Fruit fly (Drosophila melanogaster) whole organism, embryonic: ENCODE measurements around the gene MED25.

Source experiments
- Abd-B ChIP-seq: fragments of 200-800 bp; sonication (Bioruptor generic); optimal IDR thresholded peaks from 2 replicates; lab custom pipeline; 2018; ENCODE audit warnings: missing biosample characterization, mild to moderate bottlenecking, missing genetic modification characterization, moderate library complexity
- Adf1 ChIP-seq: fragments of 200-800 bp; sonication (Bioruptor generic); IDR thresholded peaks from 2 replicates; pipeline ENCODE4 v1.3.6; 2022; ENCODE audit warnings: missing biosample characterization, missing genetic modification characterization
- Atf-2 ChIP-seq: fragments of 200-800 bp; sonication (Bioruptor generic); optimal IDR thresholded peaks from 2 replicates; lab custom pipeline; 2016; ENCODE audit warnings: missing biosample characterization, missing genetic modification characterization
- C15 ChIP-seq: fragments of 200-800 bp; sonication (Bioruptor generic); IDR thresholded peaks from 3 replicates; pipeline ENCODE4 v1.3.6; 2022; ENCODE audit warnings: missing biosample characterization, missing genetic modification characterization
- CG10366 ChIP-seq: fragments of 200-800 bp; sonication (Bioruptor generic); IDR thresholded peaks from 2 replicates; pipeline ENCODE4 v1.3.6; 2022; ENCODE audit warnings: missing biosample characterization, missing genetic modification characterization
- CG10431 ChIP-seq: fragments of 200-800 bp; sonication (Bioruptor generic); optimal IDR thresholded peaks from 3 replicates; lab custom pipeline; 2018; ENCODE audit warnings: missing biosample characterization, mild to moderate bottlenecking, missing genetic modification characterization
- CG10979 ChIP-seq: fragments of 200-800 bp; sonication (Bioruptor generic); optimal IDR thresholded peaks from 2 replicates; lab custom pipeline; 2018; ENCODE audit warnings: missing biosample characterization, mild to moderate bottlenecking, missing genetic modification characterization, moderate library complexity
- CG11456 ChIP-seq: fragments of 200-800 bp; sonication (Bioruptor generic); IDR thresholded peaks from 3 replicates; pipeline ENCODE4 v1.3.6; 2022; ENCODE audit warnings: missing biosample characterization, missing genetic modification characterization
- CG12219 ChIP-seq: fragments of 200-800 bp; sonication (Bioruptor generic); optimal IDR thresholded peaks from 3 replicates; lab custom pipeline; 2018; ENCODE audit warnings: missing biosample characterization, mild to moderate bottlenecking, missing genetic modification characterization
- CG14014 ChIP-seq: fragments of 200-800 bp; sonication (Bioruptor generic); IDR thresholded peaks from 2 replicates; pipeline ENCODE4 v1.3.6; 2022; ENCODE audit warnings: missing biosample characterization, missing genetic modification characterization
- CG14710 ChIP-seq: fragments of 200-800 bp; sonication (Bioruptor generic); optimal IDR thresholded peaks from 3 replicates; lab custom pipeline; 2019; ENCODE audit warnings: missing biosample characterization, mild to moderate bottlenecking, missing genetic modification characterization, moderate library complexity
- CG15696 ChIP-seq: fragments of 200-800 bp; sonication (Bioruptor generic); optimal IDR thresholded peaks from 2 replicates; lab custom pipeline; 2019; ENCODE audit warnings: missing biosample characterization, mild to moderate bottlenecking, missing genetic modification characterization, moderate library complexity
- CG16813 ChIP-seq: fragments of 200-800 bp; sonication (Bioruptor generic); IDR thresholded peaks from 3 replicates; pipeline ENCODE4 v1.3.6; 2022; ENCODE audit warnings: missing biosample characterization, missing genetic modification characterization; ENCODE audit not compliant: partially characterized antibody
- CG2116 ChIP-seq: fragments of 200-800 bp; sonication (Bioruptor generic); optimal IDR thresholded peaks from 3 replicates; lab custom pipeline; 2018; ENCODE audit warnings: missing biosample characterization, mild to moderate bottlenecking, missing genetic modification characterization
- CG2202 ChIP-seq: fragments of 200-800 bp; sonication (Bioruptor generic); optimal IDR thresholded peaks from 2 replicates; lab custom pipeline; 2018; ENCODE audit warnings: missing biosample characterization, mild to moderate bottlenecking, missing genetic modification characterization
- CG3407 ChIP-seq: fragments of 200-800 bp; sonication (Bioruptor generic); optimal IDR thresholded peaks from 2 replicates; lab custom pipeline; 2018; ENCODE audit warnings: missing biosample characterization, mild to moderate bottlenecking, missing genetic modification characterization
- CG3726 ChIP-seq: fragments of 200-800 bp; sonication (Bioruptor generic); IDR thresholded peaks from 3 replicates; pipeline ENCODE4, ENCODE4 v1.3.6; 2022; ENCODE audit warnings: missing biosample characterization, missing genetic modification characterization
- CG6765 ChIP-seq: fragments of 200-800 bp; sonication (Bioruptor generic); optimal IDR thresholded peaks from 3 replicates; lab custom pipeline; 2017; ENCODE audit warnings: missing biosample characterization, mild to moderate bottlenecking, missing genetic modification characterization
- CG7556 ChIP-seq: fragments of 200-800 bp; sonication (Bioruptor generic); optimal IDR thresholded peaks from 2 replicates; lab custom pipeline; 2017; ENCODE audit warnings: missing biosample characterization, mild to moderate bottlenecking, missing genetic modification characterization
- CHES-1-like ChIP-seq: fragments of 200-800 bp; sonication (Bioruptor generic); optimal IDR thresholded peaks from 2 replicates; lab custom pipeline; 2016; ENCODE audit warnings: missing biosample characterization, missing genetic modification characterization
- Dbx ChIP-seq: fragments of 200-800 bp; sonication (Bioruptor generic); IDR thresholded peaks from 3 replicates; pipeline ENCODE4 v1.3.6; 2022; ENCODE audit warnings: missing biosample characterization, missing genetic modification characterization
- Dip3 ChIP-seq: fragments of 200-800 bp; sonication (Bioruptor generic); optimal IDR thresholded peaks from 3 replicates; lab custom pipeline; 2016; ENCODE audit warnings: missing biosample characterization, missing genetic modification characterization
- MBD-R2 ChIP-seq: fragments of 200-800 bp; sonication (Bioruptor generic); IDR thresholded peaks from 2 replicates; pipeline ENCODE4 v1.3.6; 2022; ENCODE audit warnings: missing biosample characterization, missing genetic modification characterization
- NC2β ChIP-seq: fragments of 200-800 bp; sonication (Bioruptor generic); optimal IDR thresholded peaks from 2 replicates; lab custom pipeline; 2016; ENCODE audit warnings: missing biosample characterization, missing genetic modification characterization
- NfI ChIP-seq: fragments of 200-800 bp; sonication (Bioruptor generic); optimal IDR thresholded peaks from 3 replicates; lab custom pipeline; 2018; ENCODE audit warnings: missing biosample characterization, mild to moderate bottlenecking, missing genetic modification characterization, moderate library complexity
- Ptx1 ChIP-seq: fragments of 200-800 bp; sonication (Bioruptor generic); IDR thresholded peaks from 2 replicates; pipeline ENCODE4 v1.3.6; 2022; ENCODE audit warnings: missing biosample characterization, missing genetic modification characterization
- Scr ChIP-seq: fragments of 200-800 bp; sonication (Bioruptor generic); IDR thresholded peaks from 2 replicates; pipeline ENCODE4 v1.3.6; 2022; ENCODE audit warnings: missing biosample characterization, missing genetic modification characterization; ENCODE audit not compliant: partially characterized antibody
- Six4 ChIP-seq: fragments of 200-800 bp; sonication (Bioruptor generic); optimal IDR thresholded peaks from 2 replicates; lab custom pipeline; 2016; ENCODE audit warnings: missing biosample characterization, missing genetic modification characterization
- Vsx1 ChIP-seq: fragments of 200-800 bp; sonication (Bioruptor generic); optimal IDR thresholded peaks from 2 replicates; lab custom pipeline; 2017; ENCODE audit warnings: missing biosample characterization, mild to moderate bottlenecking, missing genetic modification characterization, missing genetic modification reagents
- al ChIP-seq: fragments of 200-800 bp; sonication (Bioruptor generic); IDR thresholded peaks from 2 replicates; pipeline ENCODE4 v1.3.6; 2022; ENCODE audit warnings: missing biosample characterization, missing genetic modification characterization
- aop ChIP-seq: fragments of 200-800 bp; sonication (Bioruptor generic); IDR thresholded peaks from 2 replicates; pipeline ENCODE4 v1.3.6; 2022; ENCODE audit warnings: missing biosample characterization, missing genetic modification characterization
- bcd ChIP-seq: fragments of 200-800 bp; sonication (Bioruptor generic); optimal IDR thresholded peaks from 2 replicates; lab custom pipeline; 2017; ENCODE audit warnings: missing biosample characterization, mild to moderate bottlenecking, missing genetic modification characterization
- cad ChIP-seq: fragments of >200 bp; optimal IDR thresholded peaks from 2 replicates; lab custom pipeline; 2017; ENCODE audit warnings: missing biosample characterization, missing genetic modification characterization
- croc ChIP-seq: fragments of 200-800 bp; sonication (Bioruptor generic); conservative IDR thresholded peaks from 3 replicates; pipeline ENCODE4 v1.3.6; 2022; ENCODE audit warnings: missing biosample characterization, missing genetic modification characterization
- dan ChIP-seq: fragments of 200-800 bp; sonication (Bioruptor generic); IDR thresholded peaks from 2 replicates; pipeline ENCODE4 v1.3.6; 2022; ENCODE audit warnings: missing biosample characterization, missing genetic modification characterization
- en ChIP-seq: fragments of 200-800 bp; sonication (Bioruptor generic); optimal IDR thresholded peaks from 2 replicates; lab custom pipeline; 2016; ENCODE audit warnings: missing biosample characterization, missing genetic modification characterization
- eve ChIP-seq, 2 experiments: fragments of >200 bp; optimal IDR thresholded peaks; 2 replicates each; lab custom pipeline; 2017; ENCODE audit warnings: missing biosample characterization in 2 of 2, missing genetic modification characterization in 2 of 2
- eyg ChIP-seq: fragments of 200-800 bp; sonication (Bioruptor generic); optimal IDR thresholded peaks from 3 replicates; lab custom pipeline; 2016; ENCODE audit warnings: missing biosample characterization, missing genetic modification characterization
- fd102C ChIP-seq: fragments of 200-800 bp; sonication (Bioruptor generic); optimal IDR thresholded peaks from 2 replicates; lab custom pipeline; 2018; ENCODE audit warnings: missing biosample characterization, mild to moderate bottlenecking, missing genetic modification characterization, moderate library complexity
- fru ChIP-seq: fragments of >200 bp; optimal IDR thresholded peaks from 2 replicates; lab custom pipeline; 2017
- gt ChIP-seq: fragments of 200-800 bp; sonication (Bioruptor generic); IDR thresholded peaks from 2 replicates; pipeline ENCODE4 v1.3.6; 2022; ENCODE audit warnings: missing biosample characterization, missing genetic modification characterization
- kay ChIP-seq: fragments of 200-800 bp; sonication (Bioruptor generic); optimal IDR thresholded peaks from 2 replicates; lab custom pipeline; 2016; ENCODE audit warnings: missing biosample characterization, missing genetic modification characterization
- klu ChIP-seq: fragments of 200-800 bp; sonication (Bioruptor generic); IDR thresholded peaks from 2 replicates; pipeline ENCODE4 v1.3.6; 2022; ENCODE audit warnings: missing biosample characterization, missing genetic modification characterization
- lab ChIP-seq: fragments of 200-800 bp; sonication (Bioruptor generic); optimal IDR thresholded peaks from 3 replicates; lab custom pipeline; 2017; ENCODE audit warnings: missing biosample characterization, missing genetic modification characterization, mild to moderate bottlenecking, moderate library complexity, missing genetic modification reagents
- otp ChIP-seq: fragments of 200-800 bp; sonication (Bioruptor generic); IDR thresholded peaks from 3 replicates; pipeline ENCODE4, ENCODE4 v1.3.6; 2022; ENCODE audit warnings: missing biosample characterization, missing genetic modification characterization
- repo ChIP-seq: fragments of 200-800 bp; sonication (Bioruptor generic); optimal IDR thresholded peaks from 2 replicates; lab custom pipeline; 2016; ENCODE audit warnings: missing biosample characterization, missing genetic modification characterization
- run ChIP-seq: fragments of 200-800 bp; sonication (Bioruptor generic); optimal IDR thresholded peaks from 3 replicates; lab custom pipeline; 2018; ENCODE audit warnings: missing biosample characterization, mild to moderate bottlenecking, missing genetic modification characterization
- salm ChIP-seq: fragments of 200-800 bp; sonication (Bioruptor generic); optimal IDR thresholded peaks from 2 replicates; lab custom pipeline; 2018; ENCODE audit warnings: missing biosample characterization, mild to moderate bottlenecking, missing genetic modification characterization
- sc ChIP-seq, 3 experiments: fragments of >200 bp in 2 of 3; fragments of 200-800 bp in 1 of 3; sonication (Bioruptor generic) in 1 of 3; optimal IDR thresholded peaks; 2 replicates in 2 of 3; 3 replicates in 1 of 3; lab custom pipeline; 2017; ENCODE audit warnings: mild to moderate bottlenecking in 1 of 3, missing biosample characterization in 1 of 3, missing genetic modification characterization in 1 of 3, missing genetic modification reagents in 1 of 3
- sima ChIP-seq: fragments of 200-800 bp; sonication (Bioruptor generic); optimal IDR thresholded peaks from 2 replicates; lab custom pipeline; 2016; ENCODE audit warnings: missing biosample characterization, missing genetic modification characterization
- wek ChIP-seq: fragments of 200-800 bp; sonication (Bioruptor generic); optimal IDR thresholded peaks from 3 replicates; lab custom pipeline; 2018; ENCODE audit warnings: missing biosample characterization, mild to moderate bottlenecking, missing genetic modification characterization, moderate library complexity

Gene MED25

dm6 chr3R:19999474-19999873, 9.3 kb upstream of the MED25 start (continued):
- TF ChIP-seq CG7556 (GFP tag; lab: Kevin White, UChicago) (peak; percentile 77), Scr (GFP tag; lab: Robert Waterston, UW) (no peak), CG14014 (peak; percentile 78), Dip3 (GFP tag; lab: Kevin White, UChicago) (no peak), repo (GFP tag; lab: Kevin White, UChicago) (no peak), CG10979 (peak; percentile 88), run (tag; lab: Kevin White, UChicago) (peak; percentile 69), Atf-2 (GFP tag; lab: Kevin White, UChicago) (no peak), bcd (GFP tag; lab: Kevin White, UChicago) (peak; percentile 65), CG3726 (GFP tag; lab: Robert Waterston, UW) (peak; percentile 47; the same call in 1 of the 3 replicates), CG12219 (GFP tag; lab: Kevin White, UChicago) (peak; percentile 61), sc (optimal IDR thresholded peaks at IDR 0.05; lab: Kevin White, UChicago) (no peak), sc (GFP tag; optimal IDR thresholded peaks at IDR 0.05; lab: Kevin White, UChicago) (peak; percentile 38), Vsx1 (GFP tag; lab: Kevin White, UChicago) (peak; percentile 44), CG6765 (peak; percentile 38), CG10431 (GFP tag; lab: Kevin White, UChicago) (no peak), wek (GFP tag; lab: Kevin White, UChicago) (no peak), NfI (GFP tag; lab: Kevin White, UChicago) (peak; percentile 67), kay (GFP tag; lab: Kevin White, UChicago) (no peak), klu (peak; percentile 52; the same call in 1 of the 2 replicates), otp (GFP tag; lab: Robert Waterston, UW) (peak; percentile 85), CG16813 (GFP tag; lab: Robert Waterston, UW) (no peak), dan (GFP tag; lab: Robert Waterston, UW) (no peak; the same call in 1 of the 2 replicates), CG10366 (GFP tag; lab: Robert Waterston, UW) (peak; percentile 65), CG3407 (peak; percentile 67), croc (GFP tag; lab: Robert Waterston, UW) (peak; percentile 42; the same call in 2 of the 3 replicates), Ptx1 (peak; percentile 86), CG11456 (GFP tag; lab: Robert Waterston, UW) (peak; percentile 55; the same call in 1 of the 3 replicates), sima (GFP tag; lab: Kevin White, UChicago) (no peak), NC2β (GFP tag; lab: Kevin White, UChicago) (no peak), eve (GFP tag; optimal IDR thresholded peaks at IDR 0.05; lab: Kevin White, UChicago) (peak in 1 of 2 experiments; percentile 62), Abd-B (GFP tag; lab: Kevin White, UChicago) (peak; percentile 70), CG2116 (peak; percentile 11), cad (GFP tag; lab: Kevin White, UChicago) (no peak), gt (GFP tag; lab: Robert Waterston, UW) (peak; percentile 67; the same call in 1 of the 2 replicates), lab (GFP tag; lab: Kevin White, UChicago) (peak; percentile 89), al (GFP tag; lab: Robert Waterston, UW) (peak; percentile 64), aop (GFP tag; lab: Robert Waterston, UW) (no peak), CG2202 (tag; lab: Kevin White, UChicago) (peak; percentile 60), CG15696 (tag; lab: Kevin White, UChicago) (peak; percentile 89), fd102C (GFP tag; lab: Kevin White, UChicago) (peak; percentile 57), Dbx (GFP tag; lab: Robert Waterston, UW) (peak; percentile 76), Six4 (GFP tag; lab: Kevin White, UChicago) (peak; percentile 58), en (no peak), CG14710 (tag; lab: Kevin White, UChicago) (peak; percentile 84), Adf1 (GFP tag; lab: Robert Waterston, UW) (peak; percentile 11; the same call in 1 of the 2 replicates), C15 (GFP tag; lab: Robert Waterston, UW) (peak; percentile 68; the same call in 1 of the 3 replicates), eyg (GFP tag; lab: Kevin White, UChicago) (no peak), MBD-R2 (GFP tag; lab: Robert Waterston, UW) (peak; percentile 35; the same call in 1 of the 2 replicates), fru (lab: Kevin White, UChicago) (no peak), CHES-1-like (GFP tag; lab: Kevin White, UChicago) (no peak), salm (tag; lab: Kevin White, UChicago) (peak; percentile 70)
